Fruit fly (Drosophila melanogaster) whole organism, embryonic: Measurements from ENCODE around the gene Indy-2.

Experiments used
- Ada2b ChIP-seq: fragments of 200-800 bp; sonication (Bioruptor generic); IDR thresholded peaks from 2 replicates; pipeline ENCODE4 v1.3.6; 2022; ENCODE audit warnings: missing biosample characterization, missing genetic modification characterization
- Adf1 ChIP-seq: fragments of 200-800 bp; sonication (Bioruptor generic); IDR thresholded peaks from 2 replicates; pipeline ENCODE4 v1.3.6; 2022; ENCODE audit warnings: missing biosample characterization, missing genetic modification characterization
- Antp ChIP-seq: fragments of 200-800 bp; sonication (Bioruptor generic); optimal IDR thresholded peaks from 3 replicates; lab custom pipeline; 2016; ENCODE audit warnings: missing biosample characterization, missing genetic modification characterization
- Awh ChIP-seq: fragments of 200-800 bp; sonication (Bioruptor generic); IDR thresholded peaks from 2 replicates; pipeline ENCODE4, ENCODE4 v1.3.6; 2022; ENCODE audit warnings: missing biosample characterization, missing genetic modification characterization
- CG10267 ChIP-seq: fragments of 200-800 bp; sonication (Bioruptor generic); optimal IDR thresholded peaks from 2 replicates; lab custom pipeline; 2018; ENCODE audit warnings: missing biosample characterization, mild to moderate bottlenecking, missing genetic modification characterization, moderate library complexity
- CG11398 ChIP-seq: fragments of 200-800 bp; sonication (Bioruptor generic); optimal IDR thresholded peaks from 2 replicates; lab custom pipeline; 2016; ENCODE audit warnings: missing biosample characterization, missing genetic modification characterization
- CG11696 ChIP-seq: fragments of 200-800 bp; sonication (Bioruptor generic); IDR thresholded peaks from 2 replicates; pipeline ENCODE4 v1.3.6; 2022; ENCODE audit warnings: missing biosample characterization, missing genetic modification characterization
- CG12219 ChIP-seq: fragments of 200-800 bp; sonication (Bioruptor generic); optimal IDR thresholded peaks from 3 replicates; lab custom pipeline; 2018; ENCODE audit warnings: missing biosample characterization, mild to moderate bottlenecking, missing genetic modification characterization
- CG14710 ChIP-seq: fragments of 200-800 bp; sonication (Bioruptor generic); optimal IDR thresholded peaks from 3 replicates; lab custom pipeline; 2019; ENCODE audit warnings: missing biosample characterization, mild to moderate bottlenecking, missing genetic modification characterization, moderate library complexity
- CG16813 ChIP-seq: fragments of 200-800 bp; sonication (Bioruptor generic); IDR thresholded peaks from 3 replicates; pipeline ENCODE4 v1.3.6; 2022; ENCODE audit warnings: missing biosample characterization, missing genetic modification characterization; ENCODE audit not compliant: partially characterized antibody
- CG16863 ChIP-seq: fragments of 200-800 bp; sonication (Bioruptor generic); optimal IDR thresholded peaks from 3 replicates; lab custom pipeline; 2016; ENCODE audit warnings: missing biosample characterization, missing genetic modification characterization
- CG17568 ChIP-seq: fragments of 200-800 bp; sonication (Bioruptor generic); optimal IDR thresholded peaks from 2 replicates; lab custom pipeline; 2018; ENCODE audit warnings: missing biosample characterization, mild to moderate bottlenecking, missing genetic modification characterization, moderate library complexity
- CG1792 ChIP-seq: fragments of 200-800 bp; sonication (Bioruptor generic); optimal IDR thresholded peaks from 2 replicates; lab custom pipeline; 2016; ENCODE audit warnings: missing biosample characterization, missing genetic modification characterization
- CG18011 ChIP-seq: fragments of 200-800 bp; sonication (Bioruptor generic); optimal IDR thresholded peaks from 2 replicates; lab custom pipeline; 2017; ENCODE audit warnings: missing biosample characterization, missing genetic modification characterization, mild to moderate bottlenecking, moderate library complexity, missing genotype
- CG32532 ChIP-seq: fragments of 200-800 bp; sonication (Bioruptor generic); IDR thresholded peaks from 2 replicates; pipeline ENCODE4 v1.3.6; 2022; ENCODE audit warnings: missing biosample characterization, missing genetic modification characterization
- CG42726 ChIP-seq: fragments of 200-800 bp; sonication (Bioruptor generic); IDR thresholded peaks from 2 replicates; pipeline ENCODE4 v1.3.6; 2022; ENCODE audit warnings: missing biosample characterization, missing genetic modification characterization; ENCODE audit not compliant: partially characterized antibody
- CG4707 ChIP-seq: fragments of 200-800 bp; sonication (Bioruptor generic); optimal IDR thresholded peaks from 2 replicates; lab custom pipeline; 2018; ENCODE audit warnings: missing biosample characterization, mild to moderate bottlenecking, missing genetic modification characterization, moderate library complexity
- CG4820 ChIP-seq: fragments of 200-800 bp; sonication (Bioruptor generic); optimal IDR thresholded peaks from 3 replicates; lab custom pipeline; 2016; ENCODE audit warnings: missing biosample characterization, missing genetic modification characterization
- CG5245 ChIP-seq: fragments of 200-800 bp; sonication (Bioruptor generic); optimal IDR thresholded peaks from 3 replicates; lab custom pipeline; 2016; ENCODE audit warnings: missing biosample characterization, missing genetic modification characterization
- CG5953 ChIP-seq: fragments of 200-800 bp; sonication (Bioruptor generic); IDR thresholded peaks from 2 replicates; pipeline ENCODE4 v1.3.6; 2022; ENCODE audit warnings: missing biosample characterization, missing genetic modification characterization
- CG6689 ChIP-seq: fragments of 200-800 bp; sonication (Bioruptor generic); IDR thresholded peaks from 2 replicates; pipeline ENCODE4 v1.3.6; 2022; ENCODE audit warnings: missing biosample characterization, missing genetic modification characterization
- CG8924 ChIP-seq: fragments of 200-800 bp; optimal IDR thresholded peaks from 3 replicates; lab custom pipeline; 2019; ENCODE audit warnings: missing biosample characterization, mild to moderate bottlenecking, missing genetic modification characterization, moderate library complexity
- CHES-1-like ChIP-seq: fragments of 200-800 bp; sonication (Bioruptor generic); optimal IDR thresholded peaks from 2 replicates; lab custom pipeline; 2016; ENCODE audit warnings: missing biosample characterization, missing genetic modification characterization
- Dad ChIP-seq: fragments of 200-800 bp; sonication (Bioruptor generic); optimal IDR thresholded peaks from 3 replicates; lab custom pipeline; 2016; ENCODE audit warnings: missing biosample characterization, missing genetic modification characterization
- Dip2 ChIP-seq: fragments of 200-800 bp; sonication (Bioruptor generic); IDR thresholded peaks from 2 replicates; pipeline ENCODE4 v1.3.6; 2022; ENCODE audit warnings: missing biosample characterization, missing genetic modification characterization
- Gsc ChIP-seq: fragments of 200-800 bp; sonication (Bioruptor generic); IDR thresholded peaks from 2 replicates; pipeline ENCODE4 v1.3.6; 2022; ENCODE audit warnings: missing biosample characterization, missing genetic modification characterization
- HLH54F ChIP-seq: fragments of 200-800 bp; sonication (Bioruptor generic); optimal IDR thresholded peaks from 3 replicates; lab custom pipeline; 2016; ENCODE audit warnings: missing biosample characterization, missing genetic modification characterization
- HmgD ChIP-seq: fragments of 200-800 bp; sonication (Bioruptor generic); optimal IDR thresholded peaks from 3 replicates; lab custom pipeline; 2016; ENCODE audit warnings: missing biosample characterization, missing genetic modification characterization
- Lpt ChIP-seq: fragments of >200 bp; optimal IDR thresholded peaks from 2 replicates; lab custom pipeline; 2018; ENCODE audit warnings: missing biosample characterization, missing genetic modification characterization
- NC2α ChIP-seq: fragments of 200-800 bp; sonication (Bioruptor generic); optimal IDR thresholded peaks from 2 replicates; lab custom pipeline; 2016; ENCODE audit warnings: missing biosample characterization, missing genetic modification characterization
- Opbp ChIP-seq: fragments of 200-800 bp; sonication (Bioruptor generic); IDR thresholded peaks from 3 replicates; pipeline ENCODE4 v1.3.6; 2022; ENCODE audit warnings: missing biosample characterization, missing genetic modification characterization; ENCODE audit not compliant: partially characterized antibody
- Rx ChIP-seq: fragments of 200-800 bp; sonication (Bioruptor generic); IDR thresholded peaks from 2 replicates; pipeline ENCODE4 v1.3.6; 2022; ENCODE audit warnings: missing biosample characterization, missing genetic modification characterization
- Sin3A ChIP-seq: fragments of >200 bp; optimal IDR thresholded peaks from 2 replicates; lab custom pipeline; 2018
- Spps ChIP-seq: fragments of 200-800 bp; sonication (Bioruptor generic); optimal IDR thresholded peaks from 2 replicates; lab custom pipeline; 2018; ENCODE audit warnings: missing biosample characterization, mild to moderate bottlenecking, missing genetic modification characterization
- TFAM ChIP-seq: fragments of 200-800 bp; sonication (Bioruptor generic); optimal IDR thresholded peaks from 2 replicates; lab custom pipeline; 2017; ENCODE audit warnings: missing biosample characterization, missing genetic modification characterization, inconsistent platforms
- bcd ChIP-seq: fragments of 200-800 bp; sonication (Bioruptor generic); optimal IDR thresholded peaks from 2 replicates; lab custom pipeline; 2017; ENCODE audit warnings: missing biosample characterization, mild to moderate bottlenecking, missing genetic modification characterization
- bigmax ChIP-seq: fragments of 200-800 bp; sonication (Bioruptor generic); optimal IDR thresholded peaks from 2 replicates; lab custom pipeline; 2018; ENCODE audit warnings: missing biosample characterization, mild to moderate bottlenecking, missing genetic modification characterization
- chm ChIP-seq: fragments of 200-800 bp; sonication (Bioruptor generic); IDR thresholded peaks from 2 replicates; pipeline ENCODE4 v1.3.6; 2022; ENCODE audit warnings: missing biosample characterization, missing genetic modification characterization
- dmrt11E ChIP-seq: fragments of 200-800 bp; sonication (Bioruptor generic); optimal IDR thresholded peaks from 3 replicates; lab custom pipeline; 2018; ENCODE audit warnings: missing biosample characterization, mild to moderate bottlenecking, missing genetic modification characterization, moderate library complexity
- esg ChIP-seq: fragments of 200-800 bp; sonication (Bioruptor generic); conservative IDR thresholded peaks from 2 replicates; pipeline ENCODE4 v1.3.6; 2022; ENCODE audit warnings: missing biosample characterization, missing genetic modification characterization
- fd3F ChIP-seq: fragments of 200-800 bp; sonication (Bioruptor generic); optimal IDR thresholded peaks from 2 replicates; lab custom pipeline; 2018; ENCODE audit warnings: missing biosample characterization, mild to moderate bottlenecking, missing genetic modification characterization, moderate library complexity
- hth ChIP-seq: fragments of >200 bp; optimal IDR thresholded peaks from 2 replicates; lab custom pipeline; 2017; ENCODE audit warnings: inconsistent platforms
- insv ChIP-seq, 2 experiments: fragments of 200-800 bp; sonication (Bioruptor generic); optimal IDR thresholded peaks; 3 replicates each; lab custom pipeline; 2016 to 2018; ENCODE audit warnings: missing biosample characterization in 2 of 2, missing genetic modification characterization in 2 of 2
- nmo ChIP-seq: fragments of 200-800 bp; sonication (Bioruptor generic); optimal IDR thresholded peaks from 2 replicates; lab custom pipeline; 2018; ENCODE audit warnings: missing biosample characterization, mild to moderate bottlenecking, missing genetic modification characterization, moderate library complexity
- p53 ChIP-seq: fragments of 200-800 bp; sonication (Bioruptor generic); optimal IDR thresholded peaks from 2 replicates; lab custom pipeline; 2016; ENCODE audit warnings: missing biosample characterization, missing genetic modification characterization
- pros ChIP-seq: fragments of 200-800 bp; sonication (Bioruptor generic); optimal IDR thresholded peaks from 3 replicates; lab custom pipeline; 2019; ENCODE audit warnings: missing biosample characterization, mild to moderate bottlenecking, missing genetic modification characterization, moderate library complexity
- ranshi ChIP-seq: fragments of 200-800 bp; sonication (Bioruptor generic); IDR thresholded peaks from 2 replicates; pipeline ENCODE4 v1.3.6; 2022; ENCODE audit warnings: missing biosample characterization, missing genetic modification characterization
- sd ChIP-seq: fragments of 200-800 bp; sonication (Bioruptor generic); optimal IDR thresholded peaks from 3 replicates; lab custom pipeline; 2018; ENCODE audit warnings: missing biosample characterization, mild to moderate bottlenecking, missing genetic modification characterization, moderate library complexity
- sisA ChIP-seq: fragments of 200-800 bp; sonication (Bioruptor generic); IDR thresholded peaks from 2 replicates; pipeline ENCODE4 v1.3.6; 2022; ENCODE audit warnings: missing biosample characterization, missing genetic modification characterization
- sob ChIP-seq: fragments of 200-800 bp; sonication (Bioruptor generic); IDR thresholded peaks from 2 replicates; pipeline ENCODE4 v1.3.6; 2022; ENCODE audit warnings: missing biosample characterization, missing genetic modification characterization
- vvl ChIP-seq: fragments of 200-800 bp; sonication (Bioruptor generic); IDR thresholded peaks from 2 replicates; pipeline ENCODE4 v1.3.6; 2022; ENCODE audit warnings: missing biosample characterization, missing genetic modification characterization
- wdn ChIP-seq: fragments of 200-800 bp; sonication (Bioruptor generic); IDR thresholded peaks from 2 replicates; pipeline ENCODE4 v1.3.6; 2022; ENCODE audit warnings: missing biosample characterization, missing genetic modification characterization

The Indy-2 gene

dm6 chr3R:19998418-19998817 lies 44.1 kb upstream of the Indy-2 start (continued):
- TF ChIP-seq pros (GFP tag; lab: Kevin White, UChicago) (no peak), bigmax (no peak), CG16813 (GFP tag; lab: Robert Waterston, UW) (no peak), Dad (peak; percentile 64), Awh (GFP tag; lab: Robert Waterston, UW) (peak; percentile 66), TFAM (peak; percentile 9), fd3F (GFP tag; lab: Kevin White, UChicago) (peak; percentile 15), Gsc (GFP tag; lab: Robert Waterston, UW) (no peak), dmrt11E (tag; lab: Kevin White, UChicago) (peak; percentile 82), CG10267 (tag; lab: Kevin White, UChicago) (peak; percentile 74), Spps (tag; lab: Kevin White, UChicago) (peak; percentile 75), CG14710 (tag; lab: Kevin White, UChicago) (peak; percentile 77), CG8924 (tag; lab: Kevin White, UChicago) (peak; percentile 80), Ada2b (GFP tag; lab: Robert Waterston, UW) (peak; percentile 67), CG42726 (GFP tag; lab: Robert Waterston, UW) (no peak), sd (tag; lab: Kevin White, UChicago) (no peak), nmo (GFP tag; lab: Kevin White, UChicago) (peak; percentile 74), p53 (GFP tag; lab: Kevin White, UChicago) (no peak), Opbp (GFP tag; lab: Robert Waterston, UW) (no peak), wdn (GFP tag; lab: Robert Waterston, UW) (peak; percentile 10; the same call in 1 of the 2 replicates), CG16863 (GFP tag; lab: Kevin White, UChicago) (peak; percentile 80), Rx (peak; percentile 66), CG18011 (no peak), CG32532 (GFP tag; lab: Robert Waterston, UW) (peak; percentile 67; the same call in 1 of the 2 replicates), HLH54F (peak; percentile 44), CG12219 (GFP tag; lab: Kevin White, UChicago) (peak; percentile 79), sob (GFP tag; lab: Robert Waterston, UW) (peak; percentile 74), bcd (GFP tag; lab: Kevin White, UChicago) (peak; percentile 60), CG11696 (GFP tag; lab: Robert Waterston, UW) (0 out of 2 replicates have a peak, but pooled peaks have one; percentile 45), Sin3A (no peak), esg (GFP tag; lab: Robert Waterston, UW) (peak; percentile 69), Antp (GFP tag; lab: Kevin White, UChicago) (peak; percentile 84), chm (GFP tag; lab: Robert Waterston, UW) (peak; percentile 85), HmgD (GFP tag; lab: Kevin White, UChicago) (no peak), NC2α (peak; percentile 49), CHES-1-like (GFP tag; lab: Kevin White, UChicago) (peak; percentile 71), CG5245 (GFP tag; lab: Kevin White, UChicago) (peak; percentile 84), Lpt (no peak), insv (GFP tag; optimal IDR thresholded peaks at IDR 0.05; lab: Kevin White, UChicago) (no peak), CG1792 (peak; percentile 32), hth (lab: Kevin White, UChicago) (no peak), vvl (GFP tag; lab: Robert Waterston, UW) (peak; percentile 89), CG11398 (peak; percentile 29), CG6689 (GFP tag; lab: Robert Waterston, UW) (peak; percentile 75), ranshi (GFP tag; lab: Robert Waterston, UW) (peak; percentile 70; the same call in 1 of the 2 replicates), CG4707 (GFP tag; lab: Kevin White, UChicago) (peak; percentile 54), CG4820 (peak; percentile 77), CG5953 (peak; percentile 64), CG17568 (GFP tag; lab: Kevin White, UChicago) (peak; percentile 60), Adf1 (GFP tag; lab: Robert Waterston, UW) (no peak), sisA (peak; percentile 85), Dip2 (GFP tag; lab: Robert Waterston, UW) (no peak)
